Fruit fly (Drosophila melanogaster): Measurements from ENCODE around the gene CG12594.

DNA sequence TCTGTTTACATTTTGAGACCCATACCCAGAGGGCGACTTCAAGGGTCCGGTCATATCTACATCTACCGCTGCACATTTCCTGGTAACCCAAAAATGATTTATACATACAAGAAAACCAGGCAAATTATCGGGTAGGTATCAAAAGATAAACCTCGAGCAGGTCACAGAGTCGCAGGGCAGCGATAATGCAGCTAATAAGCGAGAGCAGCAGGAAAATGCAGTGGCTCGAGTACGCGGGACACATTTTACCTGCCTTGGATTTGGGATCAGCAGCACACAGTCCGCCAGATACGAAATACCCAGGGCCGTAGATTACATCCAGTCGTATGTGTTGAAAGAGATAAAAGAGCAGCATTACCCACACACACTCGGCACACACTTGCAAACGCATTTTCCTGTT is 53.7 kb downstream of the CG12594 start:
- TF ChIP-seq psq (GFP tag; optimal IDR thresholded peaks at IDR 0.05): no peak
- TF ChIP-seq dmrt93B (GFP tag; optimal IDR thresholded peaks at IDR 0.05): no peak
- TF ChIP-seq Hr78 (GFP tag; optimal IDR thresholded peaks at IDR 0.05): no peak
- no peak for TF ChIP-seq dl (GFP tag; optimal IDR thresholded peaks at IDR 0.05; ENCODE audit: insufficient read depth in 1 of 2, partially characterized antibody in 2 of 2)
- no peak for TF ChIP-seq foxo (GFP tag; optimal IDR thresholded peaks at IDR 0.05)
- TF ChIP-seq h (GFP tag; optimal IDR thresholded peaks at IDR 0.05): no peak
- TF ChIP-seq Dfd (GFP tag; optimal IDR thresholded peaks at IDR 0.05): no peak
- TF ChIP-seq usp (GFP tag; optimal IDR thresholded peaks at IDR 0.05): no peak
- TF ChIP-seq sv (GFP tag; optimal IDR thresholded peaks at IDR 0.05): no peak
- no peak for TF ChIP-seq fru (GFP tag; optimal IDR thresholded peaks at IDR 0.05)
- TF ChIP-seq Sp1 (GFP tag; optimal IDR thresholded peaks at IDR 0.05): no peak

Data from whole organism, wandering third instar larva.